Worm (Caenorhabditis elegans) whole organism, early embryonic: ENCODE results near the gene cyp-35C1.

Source experiments
- B0310.2 ChIP-seq: sonication (generic microtip); optimal IDR thresholded peaks from 2 replicates; lab custom pipeline; 2016; ENCODE audit warnings: mild to moderate bottlenecking, missing genetic modification characterization, missing compliant biosample characterization
- F13C5.2 ChIP-seq: sonication (generic microtip); optimal IDR thresholded peaks from 2 replicates; lab custom pipeline; 2017; ENCODE audit warnings: mild to moderate bottlenecking, missing genetic modification characterization, inconsistent platforms, missing compliant biosample characterization
- aly-1 ChIP-seq: sonication (generic microtip); optimal IDR thresholded peaks from 2 replicates; lab custom pipeline; 2016; ENCODE audit warnings: missing genetic modification characterization, missing compliant biosample characterization
- ama-1 ChIP-seq: fragments of 150-350 bp; optimal IDR thresholded peaks from 2 replicates; lab custom pipeline; 2014
- ceh-13 ChIP-seq: fragments of 200-800 bp; sonication (Bioruptor generic); optimal IDR thresholded peaks from 2 replicates; lab custom pipeline; 2018; ENCODE audit warnings: mild to moderate bottlenecking, missing genetic modification characterization, missing compliant biosample characterization
- ceh-36 ChIP-seq: sonication (generic microtip); optimal IDR thresholded peaks from 2 replicates; lab custom pipeline; 2016; ENCODE audit warnings: missing genetic modification characterization, inconsistent platforms, missing compliant biosample characterization
- ets-7 ChIP-seq: sonication (generic microtip); optimal IDR thresholded peaks from 2 replicates; lab custom pipeline; 2016; ENCODE audit warnings: missing genotype, missing genetic modification characterization, missing compliant biosample characterization
- flt-1 ChIP-seq: fragments of 200-800 bp; sonication (Bioruptor generic); IDR thresholded peaks from 2 replicates; pipeline ENCODE4 v1.3.6; 2022; ENCODE audit warnings: missing genetic modification characterization, missing compliant biosample characterization
- hmbx-1 ChIP-seq: sonication (generic microtip); optimal IDR thresholded peaks from 2 replicates; lab custom pipeline; 2016; ENCODE audit warnings: mild to moderate bottlenecking, missing genetic modification characterization, missing compliant biosample characterization
- hmg-4 ChIP-seq: fragments of 200-800 bp; sonication (Bioruptor generic); optimal IDR thresholded peaks from 2 replicates; lab custom pipeline; 2018; ENCODE audit warnings: mild to moderate bottlenecking, missing genetic modification characterization, missing compliant biosample characterization
- hnd-1 ChIP-seq: sonication (generic microtip); optimal IDR thresholded peaks from 2 replicates; lab custom pipeline; 2016; ENCODE audit warnings: missing genetic modification characterization, missing compliant biosample characterization
- pes-1 ChIP-seq: fragments of 200-800 bp; sonication (Bioruptor generic); IDR thresholded peaks from 2 replicates; pipeline ENCODE4 v1.3.6; 2022; ENCODE audit warnings: missing genetic modification reagents, missing genetic modification characterization, missing compliant biosample characterization
- scrt-1 ChIP-seq: fragments of 200-800 bp; sonication (Bioruptor generic); IDR thresholded peaks from 2 replicates; pipeline ENCODE4 v1.3.6; 2022; ENCODE audit warnings: missing genetic modification characterization, missing compliant biosample characterization
- sea-1 ChIP-seq: fragments of 200-800 bp; sonication (Bioruptor generic); conservative IDR thresholded peaks from 2 replicates; pipeline ENCODE4 v1.3.6; 2022; ENCODE audit warnings: missing genetic modification characterization, missing compliant biosample characterization
- tbx-11 ChIP-seq: fragments of 200-800 bp; sonication (Bioruptor generic); IDR thresholded peaks from 2 replicates; pipeline ENCODE4 v1.3.6; 2022; ENCODE audit warnings: missing genetic modification characterization, missing compliant biosample characterization
- tbx-37 ChIP-seq: fragments of 200-800 bp; sonication (Bioruptor generic); conservative IDR thresholded peaks from 2 replicates; pipeline ENCODE4 v1.3.6; 2022; ENCODE audit warnings: missing genetic modification reagents, missing genetic modification characterization, missing compliant biosample characterization
- tra-4 ChIP-seq: sonication (generic microtip); optimal IDR thresholded peaks from 2 replicates; lab custom pipeline; 2017; ENCODE audit warnings: missing genetic modification characterization, missing compliant biosample characterization

cyp-35C1 gene

ce11 chrV:13898356-13898755 lies at the start of gene cyp-35C1:
Gene cyp-35C1, minus strand, starts transcription at chrV:13898487.
- TF ChIP-seq hmg-4 (GFP tag; lab: Kevin White, UChicago) (no peak), tbx-37 (GFP tag; lab: Robert Waterston, UW) (no peak), tra-4 (no peak), pes-1 (GFP tag; lab: Robert Waterston, UW) (no peak), aly-1 (tag; lab: Kevin White, UChicago) (no peak), B0310.2 (no peak), sea-1 (GFP tag; lab: Robert Waterston, UW) (no peak), ets-7 (no peak), ama-1 (lab: Kevin White, UChicago) (no peak), tbx-11 (GFP tag; lab: Robert Waterston, UW) (no peak), hmbx-1 (no peak), flt-1 (no peak), ceh-13 (GFP tag; lab: Kevin White, UChicago) (no peak)

ce11 chrV:13946385-13947019 lies 48.2 kb upstream of the cyp-35C1 start, which contains the start of the genes srx-10 and clec-226:
Gene srx-10, minus strand, starts transcription at chrV:13946485.
Gene clec-226, plus strand, starts transcription at chrV:13946969.
- TF ChIP-seq ceh-13 (GFP tag; lab: Kevin White, UChicago) = no peak

- TF ChIP-seq tbx-37 (GFP tag; lab: Robert Waterston, UW) (no peak), ceh-36 (no peak), hmg-4 (GFP tag; lab: Kevin White, UChicago) (no peak), aly-1 (tag; lab: Kevin White, UChicago) (no peak), ama-1 (lab: Kevin White, UChicago) (no peak), hmbx-1 (no peak), sea-1 (GFP tag; lab: Robert Waterston, UW) (no peak), ets-7 (no peak), ceh-13 (GFP tag; lab: Kevin White, UChicago) (no peak), F13C5.2 (tag; lab: Kevin White, UChicago) (no peak), scrt-1 (no peak)
These were observed 43.8 kb upstream of the cyp-35C1 start, which contains the start of gene dpr-1 for ce11 chrV:13942082-13942481. Gene dpr-1, minus strand, starts transcription at chrV:13942182.

- no peak for TF ChIP-seq hmg-4 (GFP tag; lab: Kevin White, UChicago)
- no peak for TF ChIP-seq tra-4
- TF ChIP-seq scrt-1 = no peak
- TF ChIP-seq ama-1 (lab: Kevin White, UChicago) = no peak
- no peak for TF ChIP-seq ceh-36
- no peak for TF ChIP-seq B0310.2
- TF ChIP-seq ets-7 = no peak
- TF ChIP-seq aly-1 (tag; lab: Kevin White, UChicago) = no peak
- no peak for TF ChIP-seq hnd-1 (tag; lab: Kevin White, UChicago)
- no peak for TF ChIP-seq pes-1 (GFP tag; lab: Robert Waterston, UW)
- TF ChIP-seq ceh-13 (GFP tag; lab: Kevin White, UChicago) = no peak
- TF ChIP-seq tbx-11 (GFP tag; lab: Robert Waterston, UW) = no peak
These were observed 38.6 kb upstream of the cyp-35C1 start, which contains the start of gene srw-145 for ce11 chrV:13936850-13937249. Gene srw-145, plus strand, starts transcription at chrV:13937150.

ce11 chrV:13936052-13936451 lies 37.8 kb upstream of the cyp-35C1 start:
- TF ChIP-seq tbx-37 (GFP tag; lab: Robert Waterston, UW) = no peak
- no peak for TF ChIP-seq ets-7
- TF ChIP-seq ceh-13 (GFP tag; lab: Kevin White, UChicago) = no peak

- no peak for TF ChIP-seq flt-1
- TF ChIP-seq B0310.2 = no peak
- TF ChIP-seq tra-4 = no peak
- no peak for TF ChIP-seq tbx-11 (GFP tag; lab: Robert Waterston, UW)
- TF ChIP-seq sea-1 (GFP tag; lab: Robert Waterston, UW) = no peak
- TF ChIP-seq ceh-36 = no peak
- no peak for TF ChIP-seq pes-1 (GFP tag; lab: Robert Waterston, UW)
- no peak for TF ChIP-seq hmbx-1
These were observed 37.1 kb upstream of the cyp-35C1 start for ce11 chrV:13935423-13935822.

ce11 chrV:13934545-13934944 lies 36.3 kb upstream of the cyp-35C1 start, which contains the start of gene R10D12.1:
Gene R10D12.1, minus strand, starts transcription at chrV:13934645.
- no peak for TF ChIP-seq ceh-36
- TF ChIP-seq hmg-4 (GFP tag; lab: Kevin White, UChicago) = no peak
- TF ChIP-seq tra-4 = no peak
- TF ChIP-seq hnd-1 (tag; lab: Kevin White, UChicago) = no peak
- no peak for TF ChIP-seq tbx-11 (GFP tag; lab: Robert Waterston, UW)
- TF ChIP-seq scrt-1 = no peak
- TF ChIP-seq flt-1 = no peak
- no peak for TF ChIP-seq sea-1 (GFP tag; lab: Robert Waterston, UW)
- no peak for TF ChIP-seq aly-1 (tag; lab: Kevin White, UChicago)
- no peak for TF ChIP-seq F13C5.2 (tag; lab: Kevin White, UChicago)
- no peak for TF ChIP-seq hmbx-1
- no peak for TF ChIP-seq pes-1 (GFP tag; lab: Robert Waterston, UW)
- TF ChIP-seq tbx-37 (GFP tag; lab: Robert Waterston, UW) = no peak
- TF ChIP-seq B0310.2 = no peak
- no peak for TF ChIP-seq ama-1 (lab: Kevin White, UChicago)

- TF ChIP-seq ceh-13 (GFP tag; lab: Kevin White, UChicago) (no peak), aly-1 (tag; lab: Kevin White, UChicago) (no peak), sea-1 (GFP tag; lab: Robert Waterston, UW) (no peak), pes-1 (GFP tag; lab: Robert Waterston, UW) (no peak), flt-1 (no peak), scrt-1 (no peak), tra-4 (no peak), F13C5.2 (tag; lab: Kevin White, UChicago) (no peak)
These were observed 33.7 kb upstream of the cyp-35C1 start for ce11 chrV:13931952-13932351.
